Worm (Caenorhabditis elegans) whole organism, L1 larva: ENCODE measurements around the gene sru-39.

Experiments
- C04F5.9 ChIP-seq: sonication (generic microtip); optimal IDR thresholded peaks from 2 replicates; lab custom pipeline; 2016; ENCODE audit warnings: missing genetic modification characterization, missing compliant biosample characterization
- Y116A8C.19 ChIP-seq: sonication (generic microtip); optimal IDR thresholded peaks from 2 replicates; lab custom pipeline; 2016; ENCODE audit warnings: missing compliant biosample characterization, missing genetic modification characterization, borderline replicate concordance
- ama-1 ChIP-seq: fragments of 150-350 bp; optimal IDR thresholded peaks from 2 replicates; lab custom pipeline; 2014
- blmp-1 ChIP-seq: fragments of 150-350 bp; optimal IDR thresholded peaks from 2 replicates; lab custom pipeline; 2014; ENCODE audit warnings: missing biosample characterization, missing genetic modification characterization
- ceh-82 ChIP-seq, 3 experiments: fragments of 150-350 bp in 1 of 3; sonication (generic microtip) in 2 of 3; optimal IDR thresholded peaks; 2 replicates each; lab custom pipeline; 2014 to 2017; ENCODE audit warnings: missing biosample characterization in 3 of 3, missing genetic modification characterization in 3 of 3
- dpl-1 ChIP-seq, 3 experiments: fragments of 150-350 bp in 2 of 3; sonication (generic microtip) in 1 of 3; optimal IDR thresholded peaks; 2 replicates each; lab custom pipeline; 2014 to 2017; ENCODE audit warnings: missing biosample characterization in 3 of 3, missing genetic modification characterization in 3 of 3, missing genetic modification reagents in 3 of 3
- dsc-1 ChIP-seq: sonication (generic microtip); optimal IDR thresholded peaks from 2 replicates; lab custom pipeline; 2016; ENCODE audit warnings: mild to moderate bottlenecking, missing genetic modification characterization, missing compliant biosample characterization
- efl-1 ChIP-seq, 4 experiments: fragments of 150-350 bp; optimal IDR thresholded peaks in 3 of 4; peaks in 1 of 4; 1 replicate in 1 of 4; 2 replicates in 3 of 4; lab custom pipeline; 2014; ENCODE audit warnings: missing biosample characterization in 2 of 4, missing genetic modification characterization in 2 of 4, missing genetic modification reagents in 2 of 4
- egl-13 ChIP-seq: sonication (generic microtip); optimal IDR thresholded peaks from 2 replicates; lab custom pipeline; 2016; ENCODE audit warnings: missing genotype, missing genetic modification reagents, missing genetic modification characterization, missing compliant biosample characterization
- egl-27 ChIP-seq, 2 experiments: fragments of 150-350 bp in 1 of 2; sonication (generic microtip); optimal IDR thresholded peaks; 3 replicates each; lab custom pipeline; 2017 to 2018; ENCODE audit warnings: missing biosample characterization in 2 of 2, missing genetic modification characterization in 2 of 2, missing genetic modification reagents in 2 of 2
- elt-2 ChIP-seq: sonication (generic microtip); optimal IDR thresholded peaks from 2 replicates; lab custom pipeline; 2016; ENCODE audit warnings: missing genetic modification characterization, mild to moderate bottlenecking, inconsistent platforms, missing compliant biosample characterization, missing genetic modification reagents
- elt-3 ChIP-seq, 6 experiments: fragments of 150-350 bp in 1 of 6; sonication (generic microtip); optimal IDR thresholded peaks; 2 replicates each; lab custom pipeline; 2017 to 2018; ENCODE audit warnings: missing biosample characterization in 6 of 6, missing genetic modification characterization in 6 of 6, inconsistent platforms in 1 of 6
- ets-5 ChIP-seq: fragments of 200-800 bp; sonication (Bioruptor generic); IDR thresholded peaks from 2 replicates; pipeline ENCODE4 v1.3.6; 2022; ENCODE audit warnings: missing genetic modification characterization, missing compliant biosample characterization
- fkh-10 ChIP-seq: sonication (generic microtip); optimal IDR thresholded peaks from 2 replicates; lab custom pipeline; 2017; ENCODE audit warnings: missing biosample characterization, missing genetic modification reagents, missing genetic modification characterization
- fkh-8 ChIP-seq: sonication (generic microtip); optimal IDR thresholded peaks from 2 replicates; lab custom pipeline; 2016; ENCODE audit warnings: mild to moderate bottlenecking, missing genetic modification characterization, missing compliant biosample characterization
- grh-1 ChIP-seq: fragments of 200-800 bp; sonication (Bioruptor generic); IDR thresholded peaks from 2 replicates; pipeline ENCODE4 v1.3.6; 2022; ENCODE audit warnings: missing genetic modification reagents, missing genetic modification characterization, missing compliant biosample characterization
- hlh-4 ChIP-seq: sonication (generic microtip); optimal IDR thresholded peaks from 2 replicates; lab custom pipeline; 2016; ENCODE audit warnings: mild to moderate bottlenecking, missing genetic modification characterization, missing compliant biosample characterization
- irx-1 ChIP-seq: sonication (generic microtip); optimal IDR thresholded peaks from 2 replicates; lab custom pipeline; 2016; ENCODE audit warnings: missing genetic modification characterization, missing compliant biosample characterization
- lin-13 ChIP-seq: fragments of 150-350 bp; optimal IDR thresholded peaks from 2 replicates; lab custom pipeline; 2014; ENCODE audit warnings: missing biosample characterization, missing genetic modification reagents, missing genetic modification characterization
- lin-35 ChIP-seq, 2 experiments: fragments of 150-350 bp; optimal IDR thresholded peaks; 2 replicates each; lab custom pipeline; 2014; ENCODE audit warnings: missing biosample characterization in 2 of 2, missing genetic modification characterization in 2 of 2, missing genetic modification reagents in 2 of 2
- lsy-2 ChIP-seq, 2 experiments: fragments of 150-350 bp; optimal IDR thresholded peaks; 2 replicates each; lab custom pipeline; 2014; ENCODE audit warnings: missing biosample characterization in 2 of 2, missing genetic modification characterization in 2 of 2
- mep-1 ChIP-seq: fragments of 150-350 bp; optimal IDR thresholded peaks from 2 replicates; lab custom pipeline; 2014; ENCODE audit warnings: missing biosample characterization, missing genetic modification characterization
- nhr-12 ChIP-seq: sonication (generic microtip); optimal IDR thresholded peaks from 2 replicates; lab custom pipeline; 2017; ENCODE audit warnings: missing biosample characterization, missing genetic modification characterization
- nhr-19 ChIP-seq: fragments of 200-800 bp; sonication (Bioruptor generic); conservative IDR thresholded peaks from 2 replicates; pipeline ENCODE4 v1.3.6; 2022; ENCODE audit warnings: missing genetic modification characterization, missing compliant biosample characterization
- nhr-71 ChIP-seq: sonication (generic microtip); optimal IDR thresholded peaks from 2 replicates; lab custom pipeline; 2016; ENCODE audit warnings: mild to moderate bottlenecking, missing genetic modification characterization, moderate library complexity, missing compliant biosample characterization
- nhr-76 ChIP-seq: sonication (generic microtip); optimal IDR thresholded peaks from 2 replicates; lab custom pipeline; 2017; ENCODE audit warnings: missing biosample characterization, missing genetic modification characterization
- nhr-77 ChIP-seq: fragments of 150-350 bp; optimal IDR thresholded peaks from 2 replicates; lab custom pipeline; 2014; ENCODE audit warnings: missing biosample characterization, missing genetic modification characterization
- nhr-90 ChIP-seq: sonication (generic microtip); optimal IDR thresholded peaks from 2 replicates; lab custom pipeline; 2016; ENCODE audit warnings: mild to moderate bottlenecking, missing genetic modification characterization, missing compliant biosample characterization; ENCODE audit not compliant: poor library complexity
- pax-3 ChIP-seq: fragments of 200-800 bp; sonication (Bioruptor generic); optimal IDR thresholded peaks from 2 replicates; lab custom pipeline; 2018; ENCODE audit warnings: mild to moderate bottlenecking, missing genetic modification characterization, moderate library complexity, missing compliant biosample characterization
- skn-1 ChIP-seq: fragments of 150-350 bp; optimal IDR thresholded peaks from 2 replicates; lab custom pipeline; 2014; ENCODE audit warnings: missing biosample characterization, missing genetic modification characterization
- sox-4 ChIP-seq: sonication (generic microtip); optimal IDR thresholded peaks from 2 replicates; lab custom pipeline; 2016; ENCODE audit warnings: missing genetic modification characterization, missing compliant biosample characterization
- sup-37 ChIP-seq: fragments of 200-800 bp; sonication (Bioruptor generic); optimal IDR thresholded peaks from 2 replicates; lab custom pipeline; 2018; ENCODE audit warnings: mild to moderate bottlenecking, missing genetic modification characterization, missing compliant biosample characterization
- tbx-2 ChIP-seq: sonication (generic microtip); optimal IDR thresholded peaks from 2 replicates; lab custom pipeline; 2016; ENCODE audit warnings: missing genetic modification characterization, missing compliant biosample characterization
- tlp-1 ChIP-seq: fragments of 150-350 bp; optimal IDR thresholded peaks from 2 replicates; lab custom pipeline; 2014; ENCODE audit warnings: missing biosample characterization, missing genetic modification characterization
- unc-130 ChIP-seq: fragments of 150-350 bp; optimal IDR thresholded peaks from 2 replicates; lab custom pipeline; 2017; ENCODE audit warnings: missing biosample characterization, missing genetic modification characterization, inconsistent platforms
- unc-30 ChIP-seq: sonication (generic microtip); optimal IDR thresholded peaks from 2 replicates; lab custom pipeline; 2017; ENCODE audit warnings: missing biosample characterization, missing genetic modification characterization
- unc-98 ChIP-seq: fragments of 200-800 bp; sonication (Bioruptor generic); IDR thresholded peaks from 2 replicates; pipeline ENCODE4 v1.3.6; 2022; ENCODE audit warnings: missing genetic modification characterization, missing compliant biosample characterization
- vab-15 ChIP-seq: sonication (generic microtip); optimal IDR thresholded peaks from 2 replicates; lab custom pipeline; 2017; ENCODE audit warnings: missing genotype, mild to moderate bottlenecking, missing genetic modification characterization, missing compliant biosample characterization
- ztf-4 ChIP-seq: fragments of 150-350 bp; optimal IDR thresholded peaks from 2 replicates; lab custom pipeline; 2014; ENCODE audit warnings: missing biosample characterization, missing genetic modification characterization

Gene sru-39

ce11 chrV:9801965-9802364 lies 1.3 kb upstream of the sru-39 start, which contains the start of gene F46B6.10:
TSS of gene F46B6.10 (minus strand) at chrV:9802065.
- TF ChIP-seq hlh-4 (tag; lab: Kevin White, UChicago) = no peak
- TF ChIP-seq tlp-1 = no peak
- no peak for TF ChIP-seq efl-1 (optimal IDR thresholded peaks at IDR 0.05; lab: Kevin White, UChicago)
- TF ChIP-seq efl-1 (GFP tag; optimal IDR thresholded peaks at IDR 0.05 in 1 of 2; lab: Kevin White, UChicago) = no peak
- no peak for TF ChIP-seq ceh-82 (tag; optimal IDR thresholded peaks at IDR 0.05; lab: Kevin White, UChicago)
- no peak for TF ChIP-seq mep-1 (tag; lab: Kevin White, UChicago)
- TF ChIP-seq nhr-19 = no peak
- TF ChIP-seq grh-1 = no peak
- no peak for TF ChIP-seq nhr-76 (tag; lab: Kevin White, UChicago)
- TF ChIP-seq blmp-1 (tag; lab: Kevin White, UChicago) = no peak
- no peak for TF ChIP-seq tbx-2 (tag; lab: Kevin White, UChicago)
- TF ChIP-seq vab-15 = no peak
- no peak for TF ChIP-seq unc-98
- no peak for TF ChIP-seq lin-13 (GFP tag; lab: Kevin White, UChicago)
- TF ChIP-seq unc-130 (tag; lab: Kevin White, UChicago) = no peak
- TF ChIP-seq skn-1 (tag; lab: Kevin White, UChicago) = no peak
- no peak for TF ChIP-seq egl-13 (tag; lab: Kevin White, UChicago)
- TF ChIP-seq lin-35 (GFP tag; optimal IDR thresholded peaks at IDR 0.05; lab: Kevin White, UChicago) = no peak
- TF ChIP-seq ama-1 (lab: Kevin White, UChicago) = no peak
- no peak for TF ChIP-seq Y116A8C.19 (tag; lab: Kevin White, UChicago)

ce11 chrV:9805161-9805560 lies 1.9 kb downstream of the sru-39 start, which contains the start of gene sru-37:
TSS of gene sru-37 (plus strand) at chrV:9805461.
- TF ChIP-seq nhr-71 (tag; lab: Kevin White, UChicago) (no peak), lin-35 (GFP tag; optimal IDR thresholded peaks at IDR 0.05; lab: Kevin White, UChicago) (no peak), dsc-1 (tag; lab: Kevin White, UChicago) (no peak), lsy-2 (tag; optimal IDR thresholded peaks at IDR 0.05; lab: Kevin White, UChicago) (no peak), unc-130 (tag; lab: Kevin White, UChicago) (no peak)

- no peak for TF ChIP-seq C04F5.9 (tag; lab: Kevin White, UChicago)
- TF ChIP-seq elt-3 (tag; optimal IDR thresholded peaks at IDR 0.05; lab: Kevin White, UChicago) = no peak
- peak; percentile 4 for TF ChIP-seq hlh-4 (tag; lab: Kevin White, UChicago)
- no peak for TF ChIP-seq irx-1 (tag; lab: Kevin White, UChicago)
- TF ChIP-seq unc-30 = no peak
- TF ChIP-seq fkh-8 (tag; lab: Kevin White, UChicago) = no peak
These were observed 7.9 kb downstream of the sru-39 start, which contains the start of gene sru-29 for ce11 chrV:9811154-9811553. TSS of gene sru-29 (plus strand) at chrV:9811454.

ce11 chrV:9812216-9812615 lies 8.9 kb downstream of the sru-39 start:
- TF ChIP-seq elt-2 (no peak), ztf-4 (tag; lab: Kevin White, UChicago) (no peak), nhr-90 (tag; lab: Kevin White, UChicago) (no peak), dpl-1 (GFP tag; optimal IDR thresholded peaks at IDR 0.05; lab: Kevin White, UChicago) (no peak), sup-37 (GFP tag; lab: Kevin White, UChicago) (no peak), nhr-19 (no peak), ets-5 (no peak), nhr-12 (tag; lab: Kevin White, UChicago) (no peak), fkh-10 (GFP tag; lab: Kevin White, UChicago) (no peak), ama-1 (lab: Kevin White, UChicago) (no peak), nhr-77 (tag; lab: Kevin White, UChicago) (no peak), C04F5.9 (tag; lab: Kevin White, UChicago) (no peak), egl-27 (tag; optimal IDR thresholded peaks at IDR 0.05; lab: Kevin White, UChicago) (no peak), sox-4 (tag; lab: Kevin White, UChicago) (no peak), pax-3 (tag; lab: Kevin White, UChicago) (no peak)
- TF ChIP-seq, all 84 proteins: peak for 0
